Worm (Caenorhabditis elegans) whole organism, L2 larva: ENCODE results near the gene Y105C5B.1413.

Source experiments
- R02D3.7 ChIP-seq: fragments of 150-350 bp; optimal IDR thresholded peaks from 2 replicates; lab custom pipeline; 2014; ENCODE audit warnings: missing biosample characterization, missing genetic modification characterization
- egl-27 ChIP-seq: sonication (generic microtip); optimal IDR thresholded peaks from 3 replicates; lab custom pipeline; 2017; ENCODE audit warnings: missing biosample characterization, missing genetic modification reagents, missing genetic modification characterization

DNA sequence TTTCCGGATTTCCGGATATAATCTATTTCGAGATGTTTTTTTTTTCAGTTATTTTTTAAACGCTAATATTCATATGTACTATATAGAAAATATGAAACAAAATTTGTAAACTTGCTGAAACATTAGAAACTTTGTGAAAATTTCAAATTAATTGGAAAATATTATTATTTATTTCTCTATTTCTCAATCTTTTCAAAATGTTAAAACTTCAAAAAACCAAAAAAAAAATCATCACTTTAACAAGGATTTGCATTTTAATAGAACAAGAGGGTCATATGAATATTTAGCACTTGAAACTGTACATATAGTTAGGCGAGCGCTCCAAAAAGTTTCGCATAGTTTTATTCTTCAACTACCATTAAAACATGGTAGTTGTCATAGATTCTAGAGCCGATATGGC lies 12.3 kb upstream of the Y105C5B.1413 start, which contains the start of gene Y7A9A.1:
- TF ChIP-seq egl-27 (tag; lab: Kevin White, UChicago) (no peak), R02D3.7 (tag; lab: Kevin White, UChicago) (no peak)
